Fruit fly (Drosophila melanogaster) S2 (cell line): ENCODE results near the gene C901.

Experiments
- CG8478 ChIP-seq: fragments of >200 bp; optimal IDR thresholded peaks from 2 replicates; lab custom pipeline; 2018
- CTCF ChIP-seq, 2 experiments: fragments of >200 bp; optimal IDR thresholded peaks; 2 replicates each; lab custom pipeline; 2018

Gene C901

DNA sequence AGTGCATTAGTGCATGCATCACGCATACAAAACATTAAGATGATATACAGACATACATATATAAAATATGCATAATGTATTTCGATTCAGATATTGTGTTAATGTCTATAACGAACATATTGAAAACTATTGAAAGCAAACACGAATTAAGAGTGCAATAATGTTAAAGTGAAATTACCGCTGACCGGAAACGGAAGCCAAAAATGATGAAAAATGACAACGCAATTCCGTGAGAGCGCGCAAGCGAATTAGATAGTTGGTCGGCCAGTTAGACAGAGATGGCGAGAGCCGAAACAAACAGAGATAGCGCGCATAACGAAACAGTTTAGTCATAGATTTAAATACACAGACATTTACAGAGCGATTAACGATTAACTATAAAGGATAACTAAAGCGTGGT, 44.8 kb downstream of the C901 start:
- TF ChIP-seq CG8478 (lab: Kevin White, UChicago) = no peak

DNA sequence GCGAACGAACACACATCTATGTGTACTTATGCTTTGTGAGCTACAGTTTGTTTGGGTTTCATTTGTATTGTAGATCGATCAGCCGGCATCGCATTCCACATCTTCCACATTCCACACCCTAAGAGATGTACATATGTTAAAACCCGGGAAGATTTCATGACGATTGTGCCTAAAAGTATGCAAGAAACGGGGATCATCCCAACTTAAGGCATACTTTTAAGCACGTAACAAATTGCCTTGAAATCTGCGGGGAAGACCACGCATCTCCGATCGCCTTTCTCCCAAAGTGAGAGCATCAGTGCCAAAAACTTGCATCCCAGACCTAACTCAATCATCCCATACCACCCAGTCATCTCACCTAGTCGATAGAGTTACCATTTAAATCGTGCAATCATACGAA, 45.3 kb downstream of the C901 start:
- TF ChIP-seq CTCF (optimal IDR thresholded peaks at IDR 0.05; lab: Kevin White, UChicago) (no peak), CG8478 (lab: Kevin White, UChicago) (no peak)
